Fruit fly (Drosophila melanogaster) whole organism, embryonic: ENCODE measurements around the gene CG4270.

Experiments used
- Atf-2 ChIP-seq: fragments of 200-800 bp; sonication (Bioruptor generic); optimal IDR thresholded peaks from 2 replicates; lab custom pipeline; 2016; ENCODE audit warnings: missing biosample characterization, missing genetic modification characterization
- BEAF-32 ChIP-seq: fragments of 200-800 bp; sonication (Bioruptor generic); optimal IDR thresholded peaks from 3 replicates; lab custom pipeline; 2017; ENCODE audit warnings: missing biosample characterization, missing genetic modification characterization, mild to moderate bottlenecking, moderate library complexity, missing genetic modification reagents
- Blimp-1 ChIP-seq: fragments of 200-800 bp; sonication (Bioruptor generic); optimal IDR thresholded peaks from 3 replicates; lab custom pipeline; 2018; ENCODE audit warnings: missing biosample characterization, missing genetic modification characterization, mild to moderate bottlenecking, moderate library complexity, missing genetic modification reagents
- CG1603 ChIP-seq: fragments of 200-800 bp; sonication (Bioruptor generic); optimal IDR thresholded peaks from 2 replicates; lab custom pipeline; 2019; ENCODE audit warnings: missing biosample characterization, mild to moderate bottlenecking, missing genetic modification characterization, moderate library complexity
- CG17328 ChIP-seq: fragments of 200-800 bp; sonication (Bioruptor generic); IDR thresholded peaks from 2 replicates; pipeline ENCODE4 v1.3.6; 2022; ENCODE audit warnings: missing biosample characterization, missing genetic modification characterization
- CG2120 ChIP-seq: fragments of 200-800 bp; sonication (Bioruptor generic); optimal IDR thresholded peaks from 3 replicates; lab custom pipeline; 2016; ENCODE audit warnings: missing biosample characterization, missing genetic modification characterization
- CG4360 ChIP-seq: fragments of 200-800 bp; sonication (Bioruptor generic); IDR thresholded peaks from 2 replicates; pipeline ENCODE4 v1.3.6; 2022; ENCODE audit warnings: missing biosample characterization, missing genetic modification characterization
- CG6689 ChIP-seq: fragments of 200-800 bp; sonication (Bioruptor generic); IDR thresholded peaks from 2 replicates; pipeline ENCODE4 v1.3.6; 2022; ENCODE audit warnings: missing biosample characterization, missing genetic modification characterization
- CG7357 ChIP-seq: fragments of 200-800 bp; sonication (Bioruptor generic); IDR thresholded peaks from 3 replicates; pipeline ENCODE4 v1.3.6; 2022; ENCODE audit warnings: missing biosample characterization, missing genetic modification characterization
- CG9437 ChIP-seq: fragments of 200-800 bp; sonication (Bioruptor generic); optimal IDR thresholded peaks from 2 replicates; lab custom pipeline; 2018; ENCODE audit warnings: missing biosample characterization, mild to moderate bottlenecking, missing genetic modification characterization
- Ets65A ChIP-seq: fragments of 200-800 bp; sonication (Bioruptor generic); peaks from one replicate; lab custom pipeline; 2016; ENCODE audit warnings: missing biosample characterization, missing genetic modification characterization
- Hmr ChIP-seq: fragments of 200-800 bp; sonication (Bioruptor generic); optimal IDR thresholded peaks from 3 replicates; lab custom pipeline; 2017; ENCODE audit warnings: mild to moderate bottlenecking, missing biosample characterization, missing genetic modification reagents, missing genetic modification characterization
- Kr ChIP-seq: fragments of 200-800 bp; sonication (Bioruptor generic); optimal IDR thresholded peaks from 2 replicates; lab custom pipeline; 2017; ENCODE audit warnings: missing biosample characterization, mild to moderate bottlenecking, missing genetic modification characterization
- NFAT ChIP-seq: fragments of 200-800 bp; sonication (Bioruptor generic); IDR thresholded peaks from 2 replicates; pipeline ENCODE4 v1.3.6; 2022; ENCODE audit warnings: missing biosample characterization, missing genetic modification characterization
- Side ChIP-seq: fragments of 200-800 bp; sonication (Bioruptor generic); optimal IDR thresholded peaks from 2 replicates; lab custom pipeline; 2016; ENCODE audit warnings: missing biosample characterization, missing genetic modification characterization
- Sox102F ChIP-seq: fragments of 200-800 bp; sonication (Bioruptor generic); optimal IDR thresholded peaks from 2 replicates; lab custom pipeline; 2018; ENCODE audit warnings: missing biosample characterization, mild to moderate bottlenecking, missing genetic modification characterization, moderate library complexity
- Sry-β ChIP-seq: fragments of 200-800 bp; sonication (Bioruptor generic); optimal IDR thresholded peaks from 2 replicates; lab custom pipeline; 2018; ENCODE audit warnings: missing biosample characterization, mild to moderate bottlenecking, missing genetic modification characterization, moderate library complexity
- Usf ChIP-seq: fragments of 200-800 bp; sonication (Bioruptor generic); optimal IDR thresholded peaks from 2 replicates; lab custom pipeline; 2017; ENCODE audit warnings: missing genotype, missing biosample characterization, missing genetic modification characterization
- amos ChIP-seq: fragments of 200-800 bp; sonication (Bioruptor generic); IDR thresholded peaks from 2 replicates; pipeline ENCODE4 v1.3.6; 2022; ENCODE audit warnings: missing biosample characterization, missing genetic modification characterization; ENCODE audit not compliant: partially characterized antibody
- ara ChIP-seq: fragments of 200-800 bp; sonication (Bioruptor generic); IDR thresholded peaks from 2 replicates; pipeline ENCODE4 v1.3.6; 2022; ENCODE audit warnings: missing biosample characterization, missing genetic modification characterization
- crol ChIP-seq: fragments of 200-800 bp; sonication (Bioruptor generic); IDR thresholded peaks from 2 replicates; pipeline ENCODE4 v1.3.6; 2022; ENCODE audit warnings: missing biosample characterization, missing genetic modification characterization
- dysf ChIP-seq: fragments of 200-800 bp; sonication (Bioruptor generic); IDR thresholded peaks from 3 replicates; pipeline ENCODE4 v1.3.6; 2022; ENCODE audit warnings: missing biosample characterization, missing genetic modification characterization
- ewg ChIP-seq: fragments of 200-800 bp; sonication (Bioruptor generic); optimal IDR thresholded peaks from 3 replicates; lab custom pipeline; 2017; ENCODE audit warnings: mild to moderate bottlenecking, missing biosample characterization, missing genetic modification reagents, missing genetic modification characterization
- fd64A ChIP-seq: fragments of 200-800 bp; sonication (Bioruptor generic); optimal IDR thresholded peaks from 3 replicates; lab custom pipeline; 2018; ENCODE audit warnings: missing biosample characterization, mild to moderate bottlenecking, missing genetic modification characterization
- gce ChIP-seq: fragments of 200-800 bp; sonication (Bioruptor generic); IDR thresholded peaks from 3 replicates; pipeline ENCODE4 v1.3.6; 2022; ENCODE audit warnings: missing biosample characterization, missing genetic modification characterization
- gem ChIP-seq: fragments of 200-800 bp; sonication (Bioruptor generic); optimal IDR thresholded peaks from 2 replicates; lab custom pipeline; 2019; ENCODE audit warnings: missing biosample characterization, mild to moderate bottlenecking, missing genetic modification characterization, moderate library complexity
- grau ChIP-seq: fragments of 200-800 bp; optimal IDR thresholded peaks from 3 replicates; lab custom pipeline; 2019; ENCODE audit warnings: missing biosample characterization, mild to moderate bottlenecking, missing genetic modification characterization, moderate library complexity
- hth ChIP-seq: fragments of >200 bp; optimal IDR thresholded peaks from 2 replicates; lab custom pipeline; 2017; ENCODE audit warnings: inconsistent platforms
- mirr ChIP-seq: fragments of 200-800 bp; sonication (Bioruptor generic); optimal IDR thresholded peaks from 3 replicates; lab custom pipeline; 2018; ENCODE audit warnings: missing biosample characterization, mild to moderate bottlenecking, missing genetic modification characterization
- pan ChIP-seq, 4 experiments: fragments of >200 bp in 3 of 4; fragments of 200-800 bp in 1 of 4; sonication (Bioruptor generic) in 1 of 4; optimal IDR thresholded peaks in 3 of 4; IDR thresholded peaks in 1 of 4; 2 replicates each; pipeline versions ENCODE4 v1.3.6 to Lab custom; 2017 to 2022; ENCODE audit warnings: missing biosample characterization in 2 of 4, missing genetic modification characterization in 2 of 4, mixed read lengths in 1 of 4
- prd ChIP-seq, 3 experiments: fragments of >200 bp in 2 of 3; fragments of 200-800 bp in 1 of 3; sonication (Bioruptor generic) in 1 of 3; optimal IDR thresholded peaks in 2 of 3; IDR thresholded peaks in 1 of 3; 2 replicates in 2 of 3; 3 replicates in 1 of 3; pipeline versions ENCODE4 v1.3.6 to Lab custom; 2017 to 2022; ENCODE audit warnings: missing biosample characterization in 1 of 3, missing genetic modification characterization in 1 of 3
- row ChIP-seq: fragments of 200-800 bp; sonication (Bioruptor generic); IDR thresholded peaks from 3 replicates; pipeline ENCODE4 v1.3.6; 2022; ENCODE audit warnings: missing biosample characterization, missing genetic modification characterization
- sens ChIP-seq: fragments of 200-800 bp; sonication (Bioruptor generic); peaks from one replicate; lab custom pipeline; 2016; ENCODE audit warnings: missing biosample characterization, missing genetic modification characterization
- seq ChIP-seq: fragments of 200-800 bp; sonication (Bioruptor generic); IDR thresholded peaks from 2 replicates; pipeline ENCODE4 v1.3.6; 2022; ENCODE audit warnings: missing biosample characterization, missing genetic modification characterization
- slbo ChIP-seq: fragments of 200-800 bp; sonication (Bioruptor generic); IDR thresholded peaks from 2 replicates; pipeline ENCODE4 v1.3.6; 2022; ENCODE audit warnings: missing biosample characterization, missing genetic modification characterization
- slp2 ChIP-seq: fragments of 200-800 bp; sonication (Bioruptor generic); optimal IDR thresholded peaks from 2 replicates; lab custom pipeline; 2016; ENCODE audit warnings: missing biosample characterization, missing genetic modification characterization
- ttk ChIP-seq: fragments of 200-800 bp; sonication (Bioruptor generic); IDR thresholded peaks from 2 replicates; pipeline ENCODE4 v2.1.2; 2022; ENCODE audit warnings: missing biosample characterization, missing genetic modification characterization
- wdn ChIP-seq: fragments of 200-800 bp; sonication (Bioruptor generic); IDR thresholded peaks from 2 replicates; pipeline ENCODE4 v1.3.6; 2022; ENCODE audit warnings: missing biosample characterization, missing genetic modification characterization

CG4270 gene

DNA sequence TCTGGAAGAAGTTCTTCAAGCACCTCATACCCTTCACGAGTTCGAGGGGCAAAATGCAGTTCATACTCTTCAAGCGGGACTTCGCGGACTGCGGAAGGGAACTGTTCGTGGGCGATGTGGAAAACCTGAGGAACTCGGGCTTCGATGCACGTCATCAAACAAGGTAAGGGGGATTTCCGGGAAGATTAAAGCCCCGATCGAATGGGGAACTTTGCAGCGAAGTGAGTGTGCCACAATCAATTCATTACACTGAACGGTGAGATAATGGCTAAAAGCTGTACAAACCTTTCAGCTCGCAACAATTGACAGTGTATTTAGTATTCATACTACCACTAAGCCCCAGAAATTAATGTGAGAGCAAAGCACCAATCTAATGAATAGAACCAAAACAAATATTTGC lies 20.5 kb upstream of the CG4270 start:
- no peak for TF ChIP-seq ewg (GFP tag; lab: Kevin White, UChicago)
- no peak for TF ChIP-seq mirr (GFP tag; lab: Kevin White, UChicago)
- TF ChIP-seq hth (lab: Kevin White, UChicago) = no peak
- no peak for TF ChIP-seq CG9437 (GFP tag; lab: Kevin White, UChicago)

DNA sequence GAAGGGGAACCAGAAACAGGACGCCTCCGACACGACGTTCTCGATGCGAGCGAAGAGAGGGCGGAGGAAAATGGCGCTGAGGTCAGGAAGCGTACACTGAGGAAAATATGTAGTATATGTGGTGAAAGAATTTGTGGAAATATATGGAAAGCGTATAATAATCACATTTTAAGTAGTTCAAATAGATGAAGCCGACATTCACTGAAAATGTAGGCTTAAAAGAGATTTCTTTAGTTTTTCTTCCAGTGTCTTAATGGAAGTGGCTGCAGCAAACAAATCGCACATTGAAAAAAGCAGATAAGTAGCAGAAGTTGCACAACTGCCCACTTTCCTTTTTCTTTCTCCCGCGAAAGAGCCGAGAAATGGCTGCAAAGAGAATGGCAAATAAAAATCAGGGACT lies 13.7 kb upstream of the CG4270 start:
- TF ChIP-seq Sox102F (GFP tag; lab: Kevin White, UChicago) (peak; percentile 26), gem (tag; lab: Kevin White, UChicago) (peak; percentile 23), NFAT (GFP tag; lab: Robert Waterston, UW) (no peak), CG1603 (tag; lab: Kevin White, UChicago) (peak; percentile 16), slbo (GFP tag; lab: Robert Waterston, UW) (peak; percentile 27; the same call in 1 of the 2 replicates), gce (0 out of 3 replicates have a peak, but pooled peaks have one; percentile 7), CG7357 (GFP tag; lab: Robert Waterston, UW) (0 out of 3 replicates have a peak, but pooled peaks have one; percentile 30), Hmr (peak; percentile 7), pan (optimal IDR thresholded peaks at IDR 0.05; lab: Kevin White, UChicago) (no peak), pan (GFP tag; optimal IDR thresholded peaks at IDR 0.05 in 1 of 2, IDR thresholded peaks at IDR 0.05 in 1 of 2) (peak in 1 of 2 experiments; percentile 36), row (GFP tag; lab: Robert Waterston, UW) (peak; percentile 32; the same call in 2 of the 3 replicates), Side (GFP tag; lab: Kevin White, UChicago) (no peak), CG2120 (GFP tag; lab: Kevin White, UChicago) (no peak), Kr (no peak), ara (GFP tag; lab: Robert Waterston, UW) (0 out of 2 replicates have a peak, but pooled peaks have one; percentile 46), seq (0 out of 2 replicates have a peak, but pooled peaks have one; percentile 11), Usf (no peak), Ets65A (GFP tag; lab: Kevin White, UChicago) (peak; percentile 93), prd (optimal IDR thresholded peaks at IDR 0.05; lab: Kevin White, UChicago) (no peak), prd (GFP tag; IDR thresholded peaks at IDR 0.05; lab: Robert Waterston, UW) (peak; percentile 65; the same call in 2 of the 3 replicates), Blimp-1 (no peak), crol (GFP tag; lab: Robert Waterston, UW) (no peak), wdn (no peak), sens (GFP tag; lab: Kevin White, UChicago) (peak; percentile 70), grau (tag; lab: Kevin White, UChicago) (no peak), CG6689 (GFP tag; lab: Robert Waterston, UW) (0 out of 2 replicates have a peak, but pooled peaks have one; percentile 27), CG4360 (GFP tag; lab: Robert Waterston, UW) (no peak), dysf (GFP tag; lab: Robert Waterston, UW) (0 out of 3 replicates have a peak, but pooled peaks have one; percentile 31), CG17328 (GFP tag; lab: Robert Waterston, UW) (0 out of 2 replicates have a peak, but pooled peaks have one; percentile 39), ttk (GFP tag; lab: Robert Waterston, UW) (0 out of 2 replicates have a peak, but pooled peaks have one; percentile 9)

DNA sequence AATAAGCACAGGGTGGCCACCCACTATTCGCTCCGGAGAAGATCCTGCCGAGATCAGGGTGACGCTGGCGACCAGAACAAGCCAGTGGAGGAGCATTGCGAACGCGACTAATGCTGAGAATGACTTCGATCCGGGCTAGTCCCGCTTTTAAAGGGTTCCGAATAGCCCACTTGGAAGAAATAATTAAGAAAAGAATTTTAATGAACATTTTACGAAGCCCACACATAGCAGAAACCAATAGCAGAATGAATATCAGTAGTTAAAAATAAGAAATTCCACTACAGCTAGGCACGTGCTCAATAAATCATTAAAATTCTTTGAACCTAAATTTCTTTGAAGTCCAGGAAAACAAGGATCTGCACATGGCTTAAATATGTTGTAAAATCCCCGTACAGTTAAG lies 12.1 kb upstream of the CG4270 start, which contains the start of gene Ser12:
Ser12 (minus strand) TSS at position 101 of the 400 bp plus-strand sequence.
- TF ChIP-seq Sry-β (GFP tag; lab: Kevin White, UChicago) = no peak
- TF ChIP-seq slp2 = no peak
- TF ChIP-seq amos (GFP tag; lab: Robert Waterston, UW) = no peak
- no peak for TF ChIP-seq Atf-2
- no peak for TF ChIP-seq fd64A (GFP tag; lab: Kevin White, UChicago)
- no peak for TF ChIP-seq BEAF-32 (GFP tag; lab: Kevin White, UChicago)
